Worm (Caenorhabditis elegans) whole organism, L2 larva: ENCODE results near the gene ced-13.

Experiments
- C34F6.9 ChIP-seq: fragments of 150-350 bp; optimal IDR thresholded peaks from 2 replicates; lab custom pipeline; 2014; ENCODE audit warnings: missing biosample characterization, missing genetic modification characterization
- F13H6.1 ChIP-seq: sonication (generic microtip); optimal IDR thresholded peaks from 2 replicates; lab custom pipeline; 2016; ENCODE audit warnings: missing genetic modification characterization, missing compliant biosample characterization
- R02D3.7 ChIP-seq: fragments of 150-350 bp; optimal IDR thresholded peaks from 2 replicates; lab custom pipeline; 2014; ENCODE audit warnings: missing biosample characterization, missing genetic modification characterization
- aly-2 ChIP-seq: fragments of 150-350 bp; optimal IDR thresholded peaks from 2 replicates; lab custom pipeline; 2014; ENCODE audit warnings: missing biosample characterization, missing genetic modification characterization
- ama-1 ChIP-seq: fragments of 150-350 bp; optimal IDR thresholded peaks from 2 replicates; lab custom pipeline; 2018; ENCODE audit warnings: inconsistent platforms
- blmp-1 ChIP-seq: sonication (generic microtip); optimal IDR thresholded peaks from 2 replicates; lab custom pipeline; 2017; ENCODE audit warnings: missing genetic modification characterization, mild to moderate bottlenecking, missing compliant biosample characterization, antibody characterized with exemption, moderate library complexity; ENCODE audit not compliant: insufficient read depth
- ceh-16 ChIP-seq: fragments of 150-350 bp; optimal IDR thresholded peaks from 2 replicates; lab custom pipeline; 2014; ENCODE audit warnings: missing biosample characterization, missing genetic modification characterization
- dmd-4 ChIP-seq: sonication (generic microtip); optimal IDR thresholded peaks from 2 replicates; lab custom pipeline; 2017; ENCODE audit warnings: missing biosample characterization, missing genetic modification characterization
- elt-3 ChIP-seq: sonication (generic microtip); optimal IDR thresholded peaks from 2 replicates; lab custom pipeline; 2017; ENCODE audit warnings: missing biosample characterization, missing genetic modification characterization
- gmeb-1 ChIP-seq: fragments of 150-350 bp; optimal IDR thresholded peaks from 2 replicates; lab custom pipeline; 2014; ENCODE audit warnings: missing biosample characterization, missing genetic modification characterization
- lin-11 ChIP-seq: fragments of 150-350 bp; sonication (generic microtip); optimal IDR thresholded peaks from 2 replicates; lab custom pipeline; 2014; ENCODE audit warnings: missing biosample characterization, missing genetic modification characterization, inconsistent platforms, mixed read lengths
- lsy-2 ChIP-seq, 2 experiments: fragments of 150-350 bp in 1 of 2; sonication (generic microtip) in 1 of 2; optimal IDR thresholded peaks; 2 replicates each; lab custom pipeline; 2014 to 2017; ENCODE audit warnings: missing biosample characterization in 2 of 2, missing genetic modification characterization in 2 of 2
- mbf-1 ChIP-seq: sonication (generic microtip); optimal IDR thresholded peaks from 2 replicates; lab custom pipeline; 2017; ENCODE audit warnings: missing biosample characterization, missing genetic modification characterization
- mdl-1 ChIP-seq, 2 experiments: fragments of 150-350 bp in 1 of 2; sonication (generic microtip) in 1 of 2; optimal IDR thresholded peaks; 2 replicates each; lab custom pipeline; 2017; ENCODE audit warnings: missing biosample characterization in 2 of 2, missing genetic modification characterization in 2 of 2
- nhr-11 ChIP-seq: fragments of 150-350 bp; optimal IDR thresholded peaks from 2 replicates; lab custom pipeline; 2014; ENCODE audit warnings: missing biosample characterization, missing genetic modification characterization
- nhr-129 ChIP-seq: fragments of 150-350 bp; optimal IDR thresholded peaks from 2 replicates; lab custom pipeline; 2014; ENCODE audit warnings: missing biosample characterization, missing genetic modification characterization
- nhr-21 ChIP-seq: fragments of 150-350 bp; optimal IDR thresholded peaks from 2 replicates; lab custom pipeline; 2014; ENCODE audit warnings: missing biosample characterization, missing genetic modification characterization
- nhr-23 ChIP-seq: fragments of 150-350 bp; optimal IDR thresholded peaks from 2 replicates; lab custom pipeline; 2014; ENCODE audit warnings: missing biosample characterization, missing genetic modification reagents, missing genetic modification characterization
- nhr-25 ChIP-seq: fragments of 150-350 bp; sonication (generic microtip); optimal IDR thresholded peaks from 3 replicates; lab custom pipeline; 2014; ENCODE audit warnings: missing biosample characterization, missing genetic modification characterization
- peb-1 ChIP-seq: fragments of 150-350 bp; optimal IDR thresholded peaks from 2 replicates; lab custom pipeline; 2014; ENCODE audit warnings: missing biosample characterization, missing genetic modification characterization
- sem-4 ChIP-seq: fragments of 150-350 bp; optimal IDR thresholded peaks from 2 replicates; lab custom pipeline; 2014; ENCODE audit warnings: missing biosample characterization, missing genetic modification reagents, missing genetic modification characterization
- skn-1 ChIP-seq: sonication (generic microtip); optimal IDR thresholded peaks from 2 replicates; lab custom pipeline; 2017; ENCODE audit warnings: missing biosample characterization, missing genetic modification characterization
- sma-9 ChIP-seq, 2 experiments: fragments of 150-350 bp in 1 of 2; sonication (generic microtip) in 1 of 2; optimal IDR thresholded peaks; 2 replicates each; lab custom pipeline; 2014 to 2016; ENCODE audit warnings: missing genetic modification characterization in 2 of 2, mild to moderate bottlenecking in 1 of 2, missing biosample characterization in 1 of 2, missing compliant biosample characterization in 1 of 2, missing genetic modification reagents in 1 of 2, moderate library complexity in 1 of 2
- unc-39 ChIP-seq: fragments of 150-350 bp; optimal IDR thresholded peaks from 2 replicates; lab custom pipeline; 2014; ENCODE audit warnings: missing biosample characterization, missing genetic modification characterization
- unc-55 ChIP-seq: fragments of 150-350 bp; sonication (generic microtip); optimal IDR thresholded peaks from 3 replicates; lab custom pipeline; 2014; ENCODE audit warnings: missing biosample characterization, missing genetic modification reagents, missing genetic modification characterization
- zag-1 ChIP-seq: fragments of 150-350 bp; optimal IDR thresholded peaks from 2 replicates; lab custom pipeline; 2014; ENCODE audit warnings: missing biosample characterization, missing genetic modification characterization
- ztf-1 ChIP-seq: fragments of 200-800 bp; sonication (Bioruptor generic); conservative IDR thresholded peaks from 2 replicates; pipeline ENCODE4 v1.3.6; 2022; ENCODE audit warnings: missing genetic modification characterization, missing compliant biosample characterization

Gene ced-13

DNA sequence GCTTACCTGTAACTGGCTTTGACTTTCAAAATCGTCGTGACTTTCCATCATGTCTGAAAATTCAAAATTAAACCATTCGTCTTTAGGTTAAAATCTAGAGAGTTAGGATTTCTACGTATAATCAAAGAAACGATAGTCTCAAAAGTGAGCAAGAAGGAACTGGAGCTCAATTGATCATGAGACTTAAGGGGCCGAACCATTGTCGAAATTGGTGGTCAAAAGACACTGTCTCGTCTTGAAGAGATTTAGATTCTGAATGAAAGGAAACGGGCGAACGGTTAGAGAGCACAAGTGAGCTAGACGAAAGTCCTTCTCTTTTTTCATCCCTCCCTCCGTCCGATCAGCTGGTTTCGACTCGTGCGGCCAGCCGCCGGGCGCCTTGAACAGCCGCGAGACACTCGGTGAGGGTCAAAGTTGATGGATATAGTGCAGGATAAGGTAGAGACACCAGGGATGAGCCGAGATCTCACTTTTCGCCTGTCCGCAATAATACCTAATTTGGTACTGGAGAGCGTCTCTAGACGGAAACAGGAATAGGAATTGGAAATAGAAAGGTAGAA is 38.2 kb downstream of the ced-13 start, which contains the start of gene M60.7:
Gene M60.7 (minus strand): TSS at position 51 of the 560 bp plus-strand sequence.
- TF ChIP-seq nhr-25 (tag; lab: Kevin White, UChicago) = no peak
- TF ChIP-seq gmeb-1 (tag; lab: Kevin White, UChicago) = no peak
- TF ChIP-seq unc-55 (GFP tag; lab: Kevin White, UChicago) = no peak
- no peak for TF ChIP-seq elt-3 (tag; lab: Kevin White, UChicago)
- no peak for TF ChIP-seq dmd-4 (tag; lab: Kevin White, UChicago)
- TF ChIP-seq nhr-129 (tag; lab: Kevin White, UChicago) = no peak
- TF ChIP-seq ztf-1 = no peak
- no peak for TF ChIP-seq lin-11 (tag; lab: Kevin White, UChicago)
- no peak for TF ChIP-seq mbf-1
- TF ChIP-seq mdl-1 (tag; optimal IDR thresholded peaks at IDR 0.05; lab: Kevin White, UChicago) = no peak
- no peak for TF ChIP-seq blmp-1
- no peak for TF ChIP-seq unc-39 (tag; lab: Kevin White, UChicago)
- TF ChIP-seq nhr-11 (tag; lab: Kevin White, UChicago) = no peak

DNA sequence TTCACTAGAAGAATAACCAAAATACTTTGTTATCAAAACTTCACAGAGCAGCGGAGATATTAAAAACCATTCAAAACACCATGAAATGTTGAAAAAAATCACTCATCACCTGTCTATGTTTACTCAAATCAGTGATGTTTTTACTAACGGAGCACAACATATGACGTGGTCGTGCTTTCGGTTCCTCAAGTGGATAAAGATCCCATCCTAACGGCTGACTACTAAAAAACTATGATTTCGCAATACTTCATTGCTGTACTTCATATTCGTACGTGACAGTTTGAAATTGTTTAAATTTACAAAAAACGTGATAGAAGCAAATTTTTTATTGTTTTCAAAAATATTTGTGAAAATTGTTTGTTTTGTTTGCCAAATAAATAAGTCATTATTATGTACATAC is 41.8 kb downstream of the ced-13 start:
- TF ChIP-seq aly-2 (tag; lab: Kevin White, UChicago) (no peak), skn-1 (tag; lab: Kevin White, UChicago) (no peak), nhr-129 (tag; lab: Kevin White, UChicago) (peak; percentile 62), sem-4 (tag; lab: Kevin White, UChicago) (no peak), ceh-16 (tag; lab: Kevin White, UChicago) (no peak)

DNA sequence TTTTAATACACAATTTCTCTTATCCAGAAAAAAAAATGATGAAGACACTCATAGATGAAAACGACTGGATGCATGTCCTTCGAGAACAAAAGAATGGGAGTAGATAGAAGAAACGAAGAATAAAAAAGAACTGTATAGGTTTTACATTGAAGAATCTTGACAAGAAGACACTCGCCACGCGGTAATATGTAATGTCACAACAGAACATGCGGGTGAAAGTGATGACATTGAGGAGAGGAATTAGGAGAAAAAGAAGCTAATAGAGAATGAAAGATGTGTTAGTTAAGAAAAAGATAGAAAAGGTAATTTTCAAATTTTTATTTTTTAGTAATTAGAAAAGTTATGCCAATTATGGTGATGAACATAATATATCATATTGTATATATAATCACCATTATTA is 44.0 kb downstream of the ced-13 start:
- TF ChIP-seq nhr-25 (tag; lab: Kevin White, UChicago) = peak; percentile 64
- TF ChIP-seq blmp-1 = peak; percentile 93
- peak; percentile 7 for TF ChIP-seq sma-9 (GFP tag; optimal IDR thresholded peaks at IDR 0.05; lab: Kevin White, UChicago)
- no peak for TF ChIP-seq sma-9 (tag; optimal IDR thresholded peaks at IDR 0.05; lab: Kevin White, UChicago)
- TF ChIP-seq nhr-21 = no peak

DNA sequence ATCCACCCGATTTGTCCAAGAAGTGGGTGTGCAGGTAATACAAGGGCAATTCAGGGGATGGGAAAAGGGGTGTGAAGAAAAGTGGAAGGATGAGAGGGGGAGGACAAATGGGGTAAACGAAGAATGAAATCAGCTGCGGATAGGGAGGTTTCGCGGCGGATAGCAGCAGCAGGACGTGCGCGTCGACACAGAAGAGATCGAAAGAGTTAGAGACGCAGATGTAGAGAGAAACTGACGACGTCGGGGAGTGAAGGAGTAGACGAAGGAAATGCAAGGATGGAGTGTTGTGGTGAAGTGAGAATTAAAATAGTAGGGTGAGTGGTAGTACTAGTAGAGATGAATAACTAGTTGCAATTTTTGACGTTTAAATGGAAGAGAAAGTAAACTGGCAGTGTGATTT is 47.2 kb downstream of the ced-13 start, which contains the start of gene M60.6:
Gene M60.6 (minus strand): TSS at position 166 of the 400 bp plus-strand sequence.
- no peak for TF ChIP-seq R02D3.7 (tag; lab: Kevin White, UChicago)
- peak in 1 of 2 experiments; percentile 13 for TF ChIP-seq mdl-1 (tag; optimal IDR thresholded peaks at IDR 0.05; lab: Kevin White, UChicago)
- TF ChIP-seq peb-1 = no peak
- TF ChIP-seq gmeb-1 (tag; lab: Kevin White, UChicago) = no peak
- TF ChIP-seq unc-55 (GFP tag; lab: Kevin White, UChicago) = peak; percentile 75
- TF ChIP-seq F13H6.1 = peak; percentile 9
- TF ChIP-seq nhr-25 (tag; lab: Kevin White, UChicago) = peak; percentile 54
- peak; percentile 51 for TF ChIP-seq zag-1
- peak; percentile 62 for TF ChIP-seq nhr-129 (tag; lab: Kevin White, UChicago)
- TF ChIP-seq nhr-21 = peak; percentile 2
- TF ChIP-seq lsy-2 (tag; optimal IDR thresholded peaks at IDR 0.05; lab: Kevin White, UChicago) = peak in 1 of 2 experiments; percentile 32
- peak; percentile 8 for TF ChIP-seq sem-4 (tag; lab: Kevin White, UChicago)
- TF ChIP-seq C34F6.9 (tag; lab: Kevin White, UChicago) = peak; percentile 23
- peak; percentile 56 for TF ChIP-seq sma-9 (GFP tag; optimal IDR thresholded peaks at IDR 0.05; lab: Kevin White, UChicago)
- no peak for TF ChIP-seq sma-9 (tag; optimal IDR thresholded peaks at IDR 0.05; lab: Kevin White, UChicago)
- no peak for TF ChIP-seq nhr-23 (tag; lab: Kevin White, UChicago)
- TF ChIP-seq ama-1 (lab: Kevin White, UChicago) = no peak
